Fruit fly (Drosophila melanogaster): ENCODE results near the gene tra.

- no peak for TF ChIP-seq psq (optimal IDR thresholded peaks at IDR 0.05)
- TF ChIP-seq Dll (optimal IDR thresholded peaks at IDR 0.05) = no peak
- TF ChIP-seq usp (GFP tag; optimal IDR thresholded peaks at IDR 0.05) = no peak
- no peak for TF ChIP-seq EcR (GFP tag; optimal IDR thresholded peaks at IDR 0.05)
- TF ChIP-seq CG8478 (optimal IDR thresholded peaks at IDR 0.05) = no peak
Measured at dm6 chr3L:16556523-16556922, 34.3 kb downstream of the tra start, which contains the start of gene CG4229.
